Worm (Caenorhabditis elegans): ENCODE results near the gene suex-1.

suex-1 gene

DNA sequence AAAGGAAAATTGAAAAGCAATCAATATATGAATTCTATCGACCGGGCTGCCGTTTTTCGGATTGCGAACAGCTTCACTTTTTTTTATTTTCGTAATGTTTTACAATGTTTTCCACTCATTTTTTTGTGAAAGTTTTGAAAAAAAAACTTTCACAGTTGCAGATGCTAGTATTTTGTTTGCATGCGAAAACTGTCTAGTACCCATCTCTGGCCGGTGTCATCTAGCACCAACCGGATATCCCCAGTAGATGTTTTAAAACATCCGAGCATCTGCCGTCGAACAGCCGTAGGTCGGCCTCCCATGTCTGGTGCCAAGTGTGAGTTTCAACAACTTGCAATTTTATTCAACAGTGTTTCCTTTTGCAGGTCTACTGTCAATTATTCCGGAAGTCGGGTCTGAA lies 23.4 kb upstream of the suex-1 start, which contains the start of gene ZK177.12:
TSS of gene ZK177.12 (plus strand) at position 301 of the 400 bp plus-strand sequence.
- no peak for TF ChIP-seq nhr-12 (tag; optimal IDR thresholded peaks at IDR 0.05)
- TF ChIP-seq daf-12 (tag; optimal IDR thresholded peaks at IDR 0.05): no peak
- TF ChIP-seq zag-1 (tag; optimal IDR thresholded peaks at IDR 0.05): no peak
- no peak for TF ChIP-seq mdl-1 (tag; optimal IDR thresholded peaks at IDR 0.05)

DNA sequence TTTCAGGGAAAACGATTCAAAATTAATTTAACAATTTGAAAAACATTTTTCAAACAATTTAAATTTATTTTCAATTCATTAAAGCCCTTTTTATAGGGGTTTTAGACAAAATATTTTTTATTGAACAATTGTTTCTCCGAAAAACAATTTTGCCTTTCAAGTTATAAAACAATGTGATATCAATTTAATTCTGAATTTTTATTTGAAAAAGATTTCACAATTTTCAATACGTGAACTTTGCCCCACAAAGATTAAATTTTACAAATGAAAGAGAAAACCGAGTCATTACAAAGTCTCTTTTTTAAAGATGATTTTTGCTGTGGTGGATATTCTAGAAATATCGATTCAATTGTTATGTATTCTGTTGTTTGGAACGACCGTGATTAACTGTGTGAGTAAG lies 20.9 kb upstream of the suex-1 start, which contains the start of gene ZK177.2:
TSS of gene ZK177.2 (plus strand) at position 301 of the 400 bp plus-strand sequence.
- TF ChIP-seq lin-39 (tag; optimal IDR thresholded peaks at IDR 0.05) (no peak), sea-2 (GFP tag; optimal IDR thresholded peaks at IDR 0.05) (no peak), lin-15B (tag; optimal IDR thresholded peaks at IDR 0.05) (no peak), fkh-2 (tag; optimal IDR thresholded peaks at IDR 0.05) (no peak)

- TF ChIP-seq unc-39 (tag; optimal IDR thresholded peaks at IDR 0.05) (no peak), nhr-28 (tag; optimal IDR thresholded peaks at IDR 0.05) (no peak), ZK546.5 (tag; optimal IDR thresholded peaks at IDR 0.05) (no peak), unc-62 (GFP tag; optimal IDR thresholded peaks at IDR 0.05) (no peak), zag-1 (tag; optimal IDR thresholded peaks at IDR 0.05) (no peak), jun-1 (tag; optimal IDR thresholded peaks at IDR 0.05) (no peak), snpc-4 (tag; optimal IDR thresholded peaks at IDR 0.05) (no peak), eor-1 (tag; optimal IDR thresholded peaks at IDR 0.05) (no peak), lin-39 (tag; optimal IDR thresholded peaks at IDR 0.05) (no peak), fos-1 (tag; optimal IDR thresholded peaks at IDR 0.05) (no peak), skn-1 (tag; optimal IDR thresholded peaks at IDR 0.05) (no peak), nhr-67 (tag; optimal IDR thresholded peaks at IDR 0.05) (no peak), nhr-23 (tag; optimal IDR thresholded peaks at IDR 0.05) (no peak), aly-2 (tag; optimal IDR thresholded peaks at IDR 0.05) (no peak)
Observed at ce11 chrII:5518055-5518454, 20.0 kb upstream of the suex-1 start.

ce11 chrII:5517643-5518042 lies 19.6 kb upstream of the suex-1 start, which contains the start of gene ZK177.9:
Gene ZK177.9 (minus strand): TSS chrII:5517743.
- TF ChIP-seq nhr-11 (tag; optimal IDR thresholded peaks at IDR 0.05) (no peak), lin-15B (tag; optimal IDR thresholded peaks at IDR 0.05) (no peak), eor-1 (tag; optimal IDR thresholded peaks at IDR 0.05) (no peak), hmg-11 (tag; optimal IDR thresholded peaks at IDR 0.05) (no peak), ama-1 (optimal IDR thresholded peaks at IDR 0.05) (no peak), ztf-11 (tag; optimal IDR thresholded peaks at IDR 0.05) (no peak), fos-1 (tag; optimal IDR thresholded peaks at IDR 0.05) (no peak), aly-2 (tag; optimal IDR thresholded peaks at IDR 0.05) (no peak), nhr-76 (tag; optimal IDR thresholded peaks at IDR 0.05) (no peak), elt-2 (tag; optimal IDR thresholded peaks at IDR 0.05) (no peak), skn-1 (tag; optimal IDR thresholded peaks at IDR 0.05) (no peak)

ce11 chrII:5515542-5515941 lies 17.5 kb upstream of the suex-1 start, which contains the start of gene ZK177.3:
Gene ZK177.3 (plus strand): TSS chrII:5515842.
- TF ChIP-seq elt-2 (tag; optimal IDR thresholded peaks at IDR 0.05): peak; percentile 65
- TF ChIP-seq ceh-28 (tag; optimal IDR thresholded peaks at IDR 0.05): no peak

- TF ChIP-seq pqm-1 (tag; optimal IDR thresholded peaks at IDR 0.05) (peak; percentile 38), ZK546.5 (tag; optimal IDR thresholded peaks at IDR 0.05) (no peak), elt-2 (tag; optimal IDR thresholded peaks at IDR 0.05) (peak; percentile 64)
Observed at ce11 chrII:5514846-5515245, 16.8 kb upstream of the suex-1 start, which contains the start of gene sahd-1. Gene sahd-1 (minus strand): TSS chrII:5514945.

ce11 chrII:5512473-5513097 lies 14.5 kb upstream of the suex-1 start:
- TF ChIP-seq skn-1 (tag; optimal IDR thresholded peaks at IDR 0.05) (no peak), elt-2 (tag; optimal IDR thresholded peaks at IDR 0.05) (peak; percentile 100), unc-62 (GFP tag; optimal IDR thresholded peaks at IDR 0.05) (no peak), nhr-67 (tag; optimal IDR thresholded peaks at IDR 0.05) (no peak), daf-12 (tag; optimal IDR thresholded peaks at IDR 0.05) (no peak), mdl-1 (tag; optimal IDR thresholded peaks at IDR 0.05) (no peak), pqm-1 (tag; optimal IDR thresholded peaks at IDR 0.05) (peak; percentile 68), pha-4 (tag; optimal IDR thresholded peaks at IDR 0.05) (no peak), lsy-12 (tag; optimal IDR thresholded peaks at IDR 0.05) (no peak), ceh-28 (tag; optimal IDR thresholded peaks at IDR 0.05) (no peak)

All from whole organism, L3 larva.